Worm (Caenorhabditis elegans) whole organism, L1 larva: ENCODE data around the gene nduf-2.2.

Experiments used
- C16A3.4 ChIP-seq: fragments of 150-350 bp; optimal IDR thresholded peaks from 2 replicates; lab custom pipeline; 2014; ENCODE audit warnings: missing biosample characterization, missing genetic modification characterization
- F16B12.6 ChIP-seq: fragments of 150-350 bp; optimal IDR thresholded peaks from 2 replicates; lab custom pipeline; 2014; ENCODE audit warnings: missing biosample characterization, missing genetic modification characterization
- aha-1 ChIP-seq: fragments of 150-350 bp; optimal IDR thresholded peaks from 2 replicates; lab custom pipeline; 2014; ENCODE audit warnings: missing biosample characterization, missing genetic modification characterization
- alr-1 ChIP-seq: fragments of 200-800 bp; sonication (Bioruptor generic); optimal IDR thresholded peaks from 2 replicates; lab custom pipeline; 2018; ENCODE audit warnings: borderline replicate concordance, mild to moderate bottlenecking, missing genetic modification characterization, missing compliant biosample characterization
- ama-1 ChIP-seq: fragments of 150-350 bp; optimal IDR thresholded peaks from 2 replicates; lab custom pipeline; 2014
- blmp-1 ChIP-seq: fragments of 150-350 bp; optimal IDR thresholded peaks from 2 replicates; lab custom pipeline; 2014; ENCODE audit warnings: missing biosample characterization, missing genetic modification characterization
- ceh-8 ChIP-seq: fragments of 200-800 bp; sonication (Bioruptor generic); optimal IDR thresholded peaks from 2 replicates; lab custom pipeline; 2018; ENCODE audit warnings: mild to moderate bottlenecking, missing genetic modification characterization, moderate library complexity, missing compliant biosample characterization
- ceh-82 ChIP-seq, 3 experiments: fragments of 150-350 bp in 1 of 3; sonication (generic microtip) in 2 of 3; optimal IDR thresholded peaks; 2 replicates each; lab custom pipeline; 2014 to 2017; ENCODE audit warnings: missing biosample characterization in 3 of 3, missing genetic modification characterization in 3 of 3
- ceh-88 ChIP-seq: fragments of 200-800 bp; sonication (Bioruptor generic); IDR thresholded peaks from 2 replicates; pipeline ENCODE4 v1.3.6; 2022; ENCODE audit warnings: missing genetic modification characterization, missing compliant biosample characterization
- dpl-1 ChIP-seq, 3 experiments: fragments of 150-350 bp in 2 of 3; sonication (generic microtip) in 1 of 3; optimal IDR thresholded peaks; 2 replicates each; lab custom pipeline; 2014 to 2017; ENCODE audit warnings: missing biosample characterization in 3 of 3, missing genetic modification characterization in 3 of 3, missing genetic modification reagents in 3 of 3
- dsc-1 ChIP-seq: sonication (generic microtip); optimal IDR thresholded peaks from 2 replicates; lab custom pipeline; 2016; ENCODE audit warnings: mild to moderate bottlenecking, missing genetic modification characterization, missing compliant biosample characterization
- efl-1 ChIP-seq, 4 experiments: fragments of 150-350 bp; optimal IDR thresholded peaks in 3 of 4; peaks in 1 of 4; 1 replicate in 1 of 4; 2 replicates in 3 of 4; lab custom pipeline; 2014; ENCODE audit warnings: missing biosample characterization in 2 of 4, missing genetic modification characterization in 2 of 4, missing genetic modification reagents in 2 of 4
- elt-2 ChIP-seq: sonication (generic microtip); optimal IDR thresholded peaks from 2 replicates; lab custom pipeline; 2016; ENCODE audit warnings: missing genetic modification characterization, mild to moderate bottlenecking, inconsistent platforms, missing compliant biosample characterization, missing genetic modification reagents
- elt-3 ChIP-seq, 6 experiments: fragments of 150-350 bp in 1 of 6; sonication (generic microtip); optimal IDR thresholded peaks; 2 replicates each; lab custom pipeline; 2017 to 2018; ENCODE audit warnings: missing biosample characterization in 6 of 6, missing genetic modification characterization in 6 of 6, inconsistent platforms in 1 of 6
- fkh-8 ChIP-seq: sonication (generic microtip); optimal IDR thresholded peaks from 2 replicates; lab custom pipeline; 2016; ENCODE audit warnings: mild to moderate bottlenecking, missing genetic modification characterization, missing compliant biosample characterization
- grh-1 ChIP-seq: fragments of 200-800 bp; sonication (Bioruptor generic); IDR thresholded peaks from 2 replicates; pipeline ENCODE4 v1.3.6; 2022; ENCODE audit warnings: missing genetic modification reagents, missing genetic modification characterization, missing compliant biosample characterization
- isw-1 ChIP-seq: fragments of 200-800 bp; sonication (Bioruptor generic); IDR thresholded peaks from 2 replicates; pipeline ENCODE4 v1.3.6; 2022; ENCODE audit warnings: missing genetic modification characterization, missing compliant biosample characterization
- lin-13 ChIP-seq: fragments of 150-350 bp; optimal IDR thresholded peaks from 2 replicates; lab custom pipeline; 2014; ENCODE audit warnings: missing biosample characterization, missing genetic modification reagents, missing genetic modification characterization
- lin-14 ChIP-seq: fragments of 200-800 bp; sonication (Bioruptor generic); optimal IDR thresholded peaks from 2 replicates; lab custom pipeline; 2018; ENCODE audit warnings: mild to moderate bottlenecking, missing genetic modification characterization, moderate library complexity, missing compliant biosample characterization
- lin-35 ChIP-seq, 2 experiments: fragments of 150-350 bp; optimal IDR thresholded peaks; 2 replicates each; lab custom pipeline; 2014; ENCODE audit warnings: missing biosample characterization in 2 of 2, missing genetic modification characterization in 2 of 2, missing genetic modification reagents in 2 of 2
- lsy-2 ChIP-seq, 2 experiments: fragments of 150-350 bp; optimal IDR thresholded peaks; 2 replicates each; lab custom pipeline; 2014; ENCODE audit warnings: missing biosample characterization in 2 of 2, missing genetic modification characterization in 2 of 2
- mdl-1 ChIP-seq, 2 experiments: fragments of 150-350 bp; optimal IDR thresholded peaks; 2 replicates each; lab custom pipeline; 2014 to 2017; ENCODE audit warnings: missing biosample characterization in 2 of 2, missing genetic modification characterization in 2 of 2, inconsistent platforms in 1 of 2
- mef-2 ChIP-seq: fragments of 150-350 bp; optimal IDR thresholded peaks from 2 replicates; lab custom pipeline; 2014; ENCODE audit warnings: missing biosample characterization, missing genetic modification characterization
- mep-1 ChIP-seq: fragments of 150-350 bp; optimal IDR thresholded peaks from 2 replicates; lab custom pipeline; 2014; ENCODE audit warnings: missing biosample characterization, missing genetic modification characterization
- nhr-12 ChIP-seq: sonication (generic microtip); optimal IDR thresholded peaks from 2 replicates; lab custom pipeline; 2017; ENCODE audit warnings: missing biosample characterization, missing genetic modification characterization
- nhr-19 ChIP-seq: fragments of 200-800 bp; sonication (Bioruptor generic); conservative IDR thresholded peaks from 2 replicates; pipeline ENCODE4 v1.3.6; 2022; ENCODE audit warnings: missing genetic modification characterization, missing compliant biosample characterization
- nhr-20 ChIP-seq: sonication (generic microtip); optimal IDR thresholded peaks from 2 replicates; lab custom pipeline; 2016; ENCODE audit warnings: mild to moderate bottlenecking, missing genetic modification characterization, missing compliant biosample characterization
- nhr-237 ChIP-seq: fragments of 150-350 bp; optimal IDR thresholded peaks from 2 replicates; lab custom pipeline; 2014; ENCODE audit warnings: missing biosample characterization, missing genetic modification characterization
- nhr-28 ChIP-seq: fragments of 150-350 bp; optimal IDR thresholded peaks from 2 replicates; lab custom pipeline; 2014; ENCODE audit warnings: missing biosample characterization, missing genetic modification characterization
- nhr-47 ChIP-seq: sonication (generic microtip); optimal IDR thresholded peaks from 2 replicates; lab custom pipeline; 2016; ENCODE audit warnings: mild to moderate bottlenecking, missing genetic modification characterization, moderate library complexity, missing compliant biosample characterization
- nhr-71 ChIP-seq: sonication (generic microtip); optimal IDR thresholded peaks from 2 replicates; lab custom pipeline; 2016; ENCODE audit warnings: mild to moderate bottlenecking, missing genetic modification characterization, moderate library complexity, missing compliant biosample characterization
- nhr-84 ChIP-seq: sonication (generic microtip); optimal IDR thresholded peaks from 2 replicates; lab custom pipeline; 2017; ENCODE audit warnings: missing biosample characterization, missing genetic modification characterization
- nhr-85 ChIP-seq: sonication (generic microtip); peaks from one replicate; lab custom pipeline; 2016; ENCODE audit warnings: missing genetic modification characterization, inconsistent platforms, missing compliant biosample characterization
- pax-3 ChIP-seq: fragments of 200-800 bp; sonication (Bioruptor generic); optimal IDR thresholded peaks from 2 replicates; lab custom pipeline; 2018; ENCODE audit warnings: mild to moderate bottlenecking, missing genetic modification characterization, moderate library complexity, missing compliant biosample characterization
- rnt-1 ChIP-seq: sonication (generic microtip); optimal IDR thresholded peaks from 2 replicates; lab custom pipeline; 2016; ENCODE audit warnings: mild to moderate bottlenecking, missing genetic modification characterization, moderate library complexity, missing compliant biosample characterization
- snu-23 ChIP-seq: sonication (generic microtip); optimal IDR thresholded peaks from 2 replicates; lab custom pipeline; 2016; ENCODE audit warnings: missing genetic modification characterization, missing compliant biosample characterization
- sox-4 ChIP-seq: sonication (generic microtip); optimal IDR thresholded peaks from 2 replicates; lab custom pipeline; 2016; ENCODE audit warnings: missing genetic modification characterization, missing compliant biosample characterization
- swsn-7 ChIP-seq: sonication (generic microtip); optimal IDR thresholded peaks from 2 replicates; lab custom pipeline; 2016; ENCODE audit warnings: missing genetic modification characterization, missing compliant biosample characterization
- unc-130 ChIP-seq: fragments of 150-350 bp; optimal IDR thresholded peaks from 2 replicates; lab custom pipeline; 2017; ENCODE audit warnings: missing biosample characterization, missing genetic modification characterization, inconsistent platforms
- unc-62 ChIP-seq: fragments of 150-350 bp; optimal IDR thresholded peaks from 2 replicates; lab custom pipeline; 2014; ENCODE audit warnings: missing biosample characterization, missing genetic modification reagents, missing genetic modification characterization
- unc-98 ChIP-seq: fragments of 200-800 bp; sonication (Bioruptor generic); IDR thresholded peaks from 2 replicates; pipeline ENCODE4 v1.3.6; 2022; ENCODE audit warnings: missing genetic modification characterization, missing compliant biosample characterization
- vab-15 ChIP-seq: sonication (generic microtip); optimal IDR thresholded peaks from 2 replicates; lab custom pipeline; 2017; ENCODE audit warnings: missing genotype, mild to moderate bottlenecking, missing genetic modification characterization, missing compliant biosample characterization
- xbp-1 ChIP-seq: sonication (generic microtip); optimal IDR thresholded peaks from 2 replicates; lab custom pipeline; 2016; ENCODE audit warnings: missing genetic modification characterization, missing compliant biosample characterization

Gene nduf-2.2

DNA sequence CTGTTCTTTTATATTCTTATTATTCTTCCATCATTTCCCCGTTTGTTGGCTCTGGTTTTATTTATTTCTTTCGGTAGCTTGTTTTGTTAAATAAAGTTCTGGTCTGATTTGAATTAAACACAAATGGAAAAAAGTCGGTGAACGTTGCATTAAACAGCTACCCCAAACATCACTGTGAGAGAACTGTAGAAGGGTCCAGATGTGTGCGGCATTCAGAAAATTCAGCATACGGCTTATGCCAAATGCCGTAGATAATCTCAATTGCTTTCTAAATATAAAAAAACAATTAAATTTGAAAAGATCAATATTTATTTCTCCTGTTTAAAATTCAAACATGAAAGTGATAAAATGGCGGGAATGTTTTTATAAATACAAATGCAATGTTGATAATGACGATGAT lies 25.2 kb upstream of the nduf-2.2 start:
- TF ChIP-seq dsc-1 (tag; lab: Kevin White, UChicago): no peak
- no peak for TF ChIP-seq aha-1 (tag; lab: Kevin White, UChicago)

DNA sequence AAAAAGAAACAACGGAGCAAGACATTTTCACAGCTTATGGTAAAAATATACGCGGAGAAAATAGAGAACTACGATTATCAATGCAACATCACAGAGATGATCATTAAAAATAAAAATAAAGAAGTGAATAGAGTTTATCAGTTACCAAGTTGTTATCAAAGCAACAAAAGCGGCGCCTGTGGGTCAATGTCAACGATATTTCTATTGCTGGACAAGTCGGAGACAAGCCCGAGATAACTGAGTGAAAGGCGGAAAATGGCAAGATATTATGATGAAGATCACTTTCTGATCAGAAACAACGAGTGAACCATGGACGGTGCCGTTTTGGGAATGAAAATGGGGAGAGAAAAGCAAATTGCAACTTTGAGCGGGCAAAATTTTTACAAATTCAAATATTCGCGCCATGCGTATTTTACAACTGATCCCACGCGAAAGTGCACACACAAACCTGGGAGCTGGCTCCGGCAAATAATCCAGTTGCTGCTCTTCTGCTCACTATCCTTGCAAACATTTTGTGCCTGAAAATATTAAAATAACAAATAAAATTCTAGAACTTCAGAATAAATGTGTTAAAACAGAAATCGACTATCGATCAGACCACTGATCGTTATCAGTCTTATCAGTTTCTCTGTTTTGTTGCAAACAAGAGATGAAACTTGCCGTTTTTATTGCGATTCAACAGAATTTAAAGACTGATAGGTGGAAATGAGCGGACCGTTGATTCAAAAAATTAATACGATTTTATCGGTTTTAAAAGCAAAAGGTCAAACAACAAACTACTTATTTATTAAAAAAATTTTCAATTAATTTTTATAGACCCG lies 22.5 kb upstream of the nduf-2.2 start, which contains the start of gene mel-32:
TSS of gene mel-32 (minus strand) at position 696 of the 821 bp plus-strand sequence.
- TF ChIP-seq nhr-237 (tag; lab: Kevin White, UChicago): no peak
- TF ChIP-seq lsy-2 (tag; optimal IDR thresholded peaks at IDR 0.05; lab: Kevin White, UChicago): peak in 1 of 2 experiments; percentile 55
- TF ChIP-seq unc-130: no peak
- TF ChIP-seq blmp-1: peak; percentile 84
- peak; percentile 12 for TF ChIP-seq nhr-85 (tag; lab: Kevin White, UChicago)
- TF ChIP-seq elt-3 (tag; optimal IDR thresholded peaks at IDR 0.05; lab: Kevin White, UChicago): peak in 1 of 6 experiments; percentile 67
- TF ChIP-seq dpl-1 (GFP tag; optimal IDR thresholded peaks at IDR 0.05; lab: Kevin White, UChicago): peak; percentile 71 to 83 (median 75)
- TF ChIP-seq pax-3: no peak
- TF ChIP-seq rnt-1: peak; percentile 37
- no peak for TF ChIP-seq nhr-12 (tag; lab: Kevin White, UChicago)
- peak; percentile 51 for TF ChIP-seq elt-2 (tag; lab: Kevin White, UChicago)
- TF ChIP-seq lin-35 (GFP tag; optimal IDR thresholded peaks at IDR 0.05; lab: Kevin White, UChicago): peak; percentile 65 to 76
- no peak for TF ChIP-seq swsn-7 (tag; lab: Kevin White, UChicago)
- TF ChIP-seq nhr-71 (tag; lab: Kevin White, UChicago): peak; percentile 41
- TF ChIP-seq nhr-19 (GFP tag; lab: Robert Waterston, UW): peak; percentile 38
- TF ChIP-seq ceh-82 (tag; optimal IDR thresholded peaks at IDR 0.05; lab: Kevin White, UChicago): peak in 1 of 3 experiments; percentile 15
- TF ChIP-seq nhr-20 (tag; lab: Kevin White, UChicago): peak; percentile 36
- no peak for TF ChIP-seq sox-4 (tag; lab: Kevin White, UChicago)
- TF ChIP-seq efl-1 (optimal IDR thresholded peaks at IDR 0.05; lab: Kevin White, UChicago): peak; percentile 81 to 84
- TF ChIP-seq efl-1 (GFP tag; optimal IDR thresholded peaks at IDR 0.05 in 1 of 2; lab: Kevin White, UChicago): peak; percentile 84 to 98
- peak; percentile 76 for TF ChIP-seq F16B12.6
- TF ChIP-seq nhr-47 (tag; lab: Kevin White, UChicago): peak; percentile 20
- TF ChIP-seq snu-23 (GFP tag; lab: Kevin White, UChicago): peak; percentile 26
- no peak for TF ChIP-seq nhr-28 (tag; lab: Kevin White, UChicago)
- TF ChIP-seq mdl-1 (tag; optimal IDR thresholded peaks at IDR 0.05; lab: Kevin White, UChicago): no peak
- no peak for TF ChIP-seq isw-1 (GFP tag; lab: Robert Waterston, UW)
- TF ChIP-seq lin-13 (GFP tag; lab: Kevin White, UChicago): peak; percentile 1

DNA sequence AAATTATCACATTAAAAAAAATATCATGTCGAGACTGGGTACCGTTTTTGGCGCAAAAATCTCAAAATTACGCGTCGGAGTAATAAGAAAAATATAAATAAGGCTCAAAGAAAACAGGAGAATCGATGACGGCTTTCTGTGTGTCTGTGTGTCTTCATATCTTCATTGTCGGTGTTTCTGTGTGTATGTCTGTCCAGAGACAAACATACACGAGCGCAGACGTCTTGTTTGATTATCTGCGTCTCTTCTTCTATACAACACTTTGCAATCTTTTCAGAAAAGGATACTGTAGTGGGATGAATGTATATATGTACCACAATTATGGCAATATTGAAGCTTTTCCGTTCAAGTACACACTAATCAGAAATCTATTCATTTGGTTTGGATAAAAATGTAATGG lies 20.7 kb upstream of the nduf-2.2 start, which contains the start of gene C05D11.13:
TSS of gene C05D11.13 (minus strand) at position 252 of the 400 bp plus-strand sequence.
- TF ChIP-seq nhr-20 (tag; lab: Kevin White, UChicago): peak; percentile 34
- TF ChIP-seq ceh-82 (tag; optimal IDR thresholded peaks at IDR 0.05; lab: Kevin White, UChicago): no peak
- TF ChIP-seq ama-1 (lab: Kevin White, UChicago): peak; percentile 65
- TF ChIP-seq blmp-1: peak; percentile 53
- TF ChIP-seq alr-1: no peak
- TF ChIP-seq nhr-71 (tag; lab: Kevin White, UChicago): peak; percentile 50
- peak in 2 of 3 experiments; percentile 9 to 47 for TF ChIP-seq dpl-1 (GFP tag; optimal IDR thresholded peaks at IDR 0.05; lab: Kevin White, UChicago)
- TF ChIP-seq mdl-1 (tag; optimal IDR thresholded peaks at IDR 0.05; lab: Kevin White, UChicago): peak in 1 of 2 experiments; percentile 23
- TF ChIP-seq elt-3 (tag; optimal IDR thresholded peaks at IDR 0.05; lab: Kevin White, UChicago): peak in 1 of 6 experiments; percentile 16
- TF ChIP-seq vab-15 (tag; lab: Kevin White, UChicago): no peak
- TF ChIP-seq nhr-85 (tag; lab: Kevin White, UChicago): peak; percentile 11
- peak; percentile 34 for TF ChIP-seq C16A3.4 (tag; lab: Kevin White, UChicago)
- TF ChIP-seq lin-14 (GFP tag; lab: Kevin White, UChicago): peak; percentile 62
- no peak for TF ChIP-seq nhr-84 (tag; lab: Kevin White, UChicago)
- TF ChIP-seq unc-62: no peak
- TF ChIP-seq nhr-19 (GFP tag; lab: Robert Waterston, UW): 0 out of 2 replicates have a peak, but pooled peaks have one; percentile 3
- no peak for TF ChIP-seq fkh-8 (tag; lab: Kevin White, UChicago)
- peak; percentile 49 to 87 for TF ChIP-seq lsy-2 (tag; optimal IDR thresholded peaks at IDR 0.05; lab: Kevin White, UChicago)
- TF ChIP-seq ceh-88 (GFP tag; lab: Robert Waterston, UW): no peak
- TF ChIP-seq unc-98 (GFP tag; lab: Robert Waterston, UW): no peak
- peak; percentile 26 for TF ChIP-seq rnt-1
- TF ChIP-seq ceh-8 (GFP tag; lab: Kevin White, UChicago): no peak
- TF ChIP-seq mep-1 (tag; lab: Kevin White, UChicago): peak; percentile 78
- peak; percentile 9 for TF ChIP-seq xbp-1 (tag; lab: Kevin White, UChicago)
- TF ChIP-seq lin-35 (GFP tag; optimal IDR thresholded peaks at IDR 0.05; lab: Kevin White, UChicago): peak; percentile 24 to 54
- no peak for TF ChIP-seq grh-1 (GFP tag; lab: Robert Waterston, UW)
- peak; percentile 11 for TF ChIP-seq F16B12.6
- TF ChIP-seq snu-23 (GFP tag; lab: Kevin White, UChicago): peak; percentile 56
- TF ChIP-seq mef-2: no peak
- peak; percentile 68 for TF ChIP-seq unc-130
- peak; percentile 25 to 52 for TF ChIP-seq efl-1 (optimal IDR thresholded peaks at IDR 0.05; lab: Kevin White, UChicago)
- TF ChIP-seq efl-1 (GFP tag; optimal IDR thresholded peaks at IDR 0.05 in 1 of 2; lab: Kevin White, UChicago): peak; percentile 11 to 13
